Worm (Caenorhabditis elegans) whole organism, L4/young adult: ENCODE data around the gene R151.2.
A peak's percentile ranks its signal among the peaks of the same experiment; 100 is the strongest.

Source experiments
- W03F9.2 ChIP-seq: fragments of 150-350 bp; optimal IDR thresholded peaks from 2 replicates; lab custom pipeline; 2014; ENCODE audit warnings: missing biosample characterization, missing genetic modification characterization
- dao-5 ChIP-seq: sonication (generic microtip); optimal IDR thresholded peaks from 2 replicates; lab custom pipeline; 2016; ENCODE audit warnings: missing genotype, missing genetic modification characterization, moderate library complexity, missing compliant biosample characterization
- him-1 ChIP-seq: sonication (generic microtip); optimal IDR thresholded peaks from 2 replicates; lab custom pipeline; 2016; ENCODE audit warnings: missing genotype, missing genetic modification reagents, missing genetic modification characterization, missing compliant biosample characterization

R151.2 gene

ce11 chrIII:7207903-7208497 is 1.8 kb upstream of the R151.2 start, which contains the start of gene rpl-6:
TSS of gene rpl-6 (plus strand) at chrIII:7208447.
- TF ChIP-seq dao-5 (tag; lab: Kevin White, UChicago) (no peak), W03F9.2 (tag; lab: Kevin White, UChicago) (peak; percentile 93)

ce11 chrIII:7210486-7210885 is 719 bp downstream of the R151.2 start:
- TF ChIP-seq dao-5 (tag; lab: Kevin White, UChicago), result no peak
- no peak for TF ChIP-seq W03F9.2 (tag; lab: Kevin White, UChicago)
- TF ChIP-seq him-1 (tag; lab: Kevin White, UChicago), result no peak

ce11 chrIII:7212028-7212427 is 2.3 kb downstream of the R151.2 start:
- TF ChIP-seq dao-5 (tag; lab: Kevin White, UChicago), result no peak
- no peak for TF ChIP-seq him-1 (tag; lab: Kevin White, UChicago)
- no peak for TF ChIP-seq W03F9.2 (tag; lab: Kevin White, UChicago)

ce11 chrIII:7215532-7215931 is 5.8 kb downstream of the R151.2 start:
- TF ChIP-seq dao-5 (tag; lab: Kevin White, UChicago) (no peak), him-1 (tag; lab: Kevin White, UChicago) (no peak), W03F9.2 (tag; lab: Kevin White, UChicago) (no peak)

- TF ChIP-seq him-1 (tag; lab: Kevin White, UChicago) (no peak), dao-5 (tag; lab: Kevin White, UChicago) (no peak), W03F9.2 (tag; lab: Kevin White, UChicago) (no peak)
Observed at ce11 chrIII:7216226-7216625, 6.5 kb downstream of the R151.2 start, which contains the start of gene R151.1. TSS of gene R151.1 (plus strand) at chrIII:7216526.

ce11 chrIII:7216924-7217521 is 7.3 kb downstream of the R151.2 start:
- TF ChIP-seq him-1 (tag; lab: Kevin White, UChicago) (no peak), W03F9.2 (tag; lab: Kevin White, UChicago) (no peak), dao-5 (tag; lab: Kevin White, UChicago) (no peak)

- TF ChIP-seq dao-5 (tag; lab: Kevin White, UChicago) (no peak), W03F9.2 (tag; lab: Kevin White, UChicago) (no peak), him-1 (tag; lab: Kevin White, UChicago) (no peak)
Observed at ce11 chrIII:7221103-7221502, 11.3 kb downstream of the R151.2 start.

ce11 chrIII:7223029-7223428 is 13.3 kb downstream of the R151.2 start, which contains the start of gene der-2:
TSS of gene der-2 (minus strand) at chrIII:7223129.
- no peak for TF ChIP-seq dao-5 (tag; lab: Kevin White, UChicago)
- no peak for TF ChIP-seq W03F9.2 (tag; lab: Kevin White, UChicago)
- TF ChIP-seq him-1 (tag; lab: Kevin White, UChicago), result no peak

- TF ChIP-seq dao-5 (tag; lab: Kevin White, UChicago) (no peak), him-1 (tag; lab: Kevin White, UChicago) (no peak), W03F9.2 (tag; lab: Kevin White, UChicago) (no peak)
Observed at ce11 chrIII:7226607-7227006, 16.8 kb downstream of the R151.2 start, which contains the start of gene hsp-75. TSS of gene hsp-75 (minus strand) at chrIII:7226707.

ce11 chrIII:7229687-7230086 is 19.9 kb downstream of the R151.2 start, which contains the start of gene R151.8:
TSS of gene R151.8 (minus strand) at chrIII:7229787.
- TF ChIP-seq him-1 (tag; lab: Kevin White, UChicago), result no peak
- TF ChIP-seq dao-5 (tag; lab: Kevin White, UChicago), result no peak
- TF ChIP-seq W03F9.2 (tag; lab: Kevin White, UChicago), result no peak

ce11 chrIII:7230841-7231240 is 21.1 kb downstream of the R151.2 start, which contains the start of gene R151.10:
TSS of gene R151.10 (minus strand) at chrIII:7230941.
- TF ChIP-seq W03F9.2 (tag; lab: Kevin White, UChicago), result no peak
- TF ChIP-seq him-1 (tag; lab: Kevin White, UChicago), result no peak

- TF ChIP-seq dao-5 (tag; lab: Kevin White, UChicago) (no peak), W03F9.2 (tag; lab: Kevin White, UChicago) (no peak), him-1 (tag; lab: Kevin White, UChicago) (no peak)
Observed at ce11 chrIII:7232782-7233181, 23.0 kb downstream of the R151.2 start, which contains the start of gene adr-2. TSS of gene adr-2 (minus strand) at chrIII:7232882.

ce11 chrIII:7234148-7234547 is 24.4 kb downstream of the R151.2 start, which contains the start of gene ndus-8:
TSS of gene ndus-8 (minus strand) at chrIII:7234202.
- peak; percentile 88 for TF ChIP-seq W03F9.2 (tag; lab: Kevin White, UChicago)
- no peak for TF ChIP-seq him-1 (tag; lab: Kevin White, UChicago)
- TF ChIP-seq dao-5 (tag; lab: Kevin White, UChicago), result no peak
